Fruit fly (Drosophila melanogaster) whole organism, prepupa: Measurements from ENCODE around the gene CG6163.

Experiments
- CG10631 ChIP-seq: fragments of 200-800 bp; sonication (Bioruptor generic); optimal IDR thresholded peaks from 2 replicates; lab custom pipeline; 2016; ENCODE audit warnings: missing biosample characterization, missing genetic modification characterization
- CG10669 ChIP-seq: fragments of 200-800 bp; sonication (Bioruptor generic); optimal IDR thresholded peaks from 3 replicates; lab custom pipeline; 2018; ENCODE audit warnings: missing biosample characterization, mild to moderate bottlenecking, missing genetic modification characterization, moderate library complexity
- CG11294 ChIP-seq: fragments of 200-800 bp; sonication (Bioruptor generic); IDR thresholded peaks from 2 replicates; pipeline ENCODE4 v1.3.6; 2022; ENCODE audit warnings: missing biosample characterization, missing genetic modification characterization
- CG11762 ChIP-seq: fragments of 200-800 bp; sonication (Bioruptor generic); optimal IDR thresholded peaks from 3 replicates; lab custom pipeline; 2016; ENCODE audit warnings: missing biosample characterization, missing genetic modification characterization; ENCODE audit not compliant: insufficient read depth
- CG15336 ChIP-seq: fragments of 200-800 bp; sonication (Bioruptor generic); IDR thresholded peaks from 2 replicates; pipeline ENCODE4 v1.3.6; 2022; ENCODE audit warnings: missing biosample characterization, missing genetic modification characterization
- CG3032 ChIP-seq: fragments of 200-800 bp; optimal IDR thresholded peaks from 2 replicates; lab custom pipeline; 2019; ENCODE audit warnings: missing biosample characterization, mild to moderate bottlenecking, missing genetic modification characterization, moderate library complexity
- CG31627 ChIP-seq: fragments of 200-800 bp; sonication (Bioruptor generic); optimal IDR thresholded peaks from 3 replicates; lab custom pipeline; 2016; ENCODE audit warnings: missing biosample characterization, missing genetic modification characterization
- CG32006 ChIP-seq: fragments of 200-800 bp; sonication (Bioruptor generic); optimal IDR thresholded peaks from 3 replicates; lab custom pipeline; 2017; ENCODE audit warnings: missing biosample characterization, mild to moderate bottlenecking, missing genetic modification characterization
- CG34406 ChIP-seq: fragments of 200-800 bp; sonication (Bioruptor generic); optimal IDR thresholded peaks from 3 replicates; lab custom pipeline; 2016; ENCODE audit warnings: missing biosample characterization, missing genetic modification characterization
- CG3919 ChIP-seq: fragments of 200-800 bp; sonication (Bioruptor generic); optimal IDR thresholded peaks from 3 replicates; lab custom pipeline; 2016; ENCODE audit warnings: missing biosample characterization, missing genetic modification characterization
- CG4318 ChIP-seq: fragments of 200-800 bp; sonication (Bioruptor generic); optimal IDR thresholded peaks from 3 replicates; lab custom pipeline; 2017; ENCODE audit warnings: missing biosample characterization, mild to moderate bottlenecking, missing genetic modification characterization
- CG6276 ChIP-seq: fragments of 200-800 bp; sonication (Bioruptor generic); optimal IDR thresholded peaks from 2 replicates; lab custom pipeline; 2017; ENCODE audit warnings: missing biosample characterization, mild to moderate bottlenecking, missing genetic modification characterization
- CG6792 ChIP-seq: fragments of 200-800 bp; sonication (Bioruptor generic); optimal IDR thresholded peaks from 3 replicates; lab custom pipeline; 2016; ENCODE audit warnings: missing biosample characterization, missing genetic modification characterization
- CG6808 ChIP-seq: fragments of 200-800 bp; sonication (Bioruptor generic); optimal IDR thresholded peaks from 3 replicates; lab custom pipeline; 2017; ENCODE audit warnings: missing biosample characterization, missing genetic modification characterization, mild to moderate bottlenecking, moderate library complexity, missing genetic modification reagents
- CG6854 ChIP-seq: fragments of 200-800 bp; sonication (Bioruptor generic); optimal IDR thresholded peaks from 2 replicates; lab custom pipeline; 2017; ENCODE audit warnings: missing biosample characterization, mild to moderate bottlenecking, missing genetic modification characterization
- CG7368 ChIP-seq: fragments of 200-800 bp; sonication (Bioruptor generic); optimal IDR thresholded peaks from 3 replicates; lab custom pipeline; 2016; ENCODE audit warnings: missing biosample characterization, missing genetic modification characterization
- CG8319 ChIP-seq: fragments of 200-800 bp; sonication (Bioruptor generic); optimal IDR thresholded peaks from 3 replicates; lab custom pipeline; 2016; ENCODE audit warnings: missing biosample characterization, missing genetic modification characterization
- CG8632 ChIP-seq: fragments of 200-800 bp; sonication (Bioruptor generic); optimal IDR thresholded peaks from 3 replicates; lab custom pipeline; 2016; ENCODE audit warnings: missing biosample characterization, missing genetic modification characterization
- CG9139 ChIP-seq: fragments of 200-800 bp; sonication (Bioruptor generic); optimal IDR thresholded peaks from 3 replicates; lab custom pipeline; 2017; ENCODE audit warnings: missing biosample characterization, mild to moderate bottlenecking, missing genetic modification characterization
- Eip75B ChIP-seq: fragments of 200-800 bp; sonication (Bioruptor generic); optimal IDR thresholded peaks from 3 replicates; lab custom pipeline; 2016; ENCODE audit warnings: missing biosample characterization, missing genetic modification characterization
- Eip78C ChIP-seq: fragments of 200-800 bp; sonication (Bioruptor generic); peaks from one replicate; lab custom pipeline; 2016; ENCODE audit warnings: missing biosample characterization, missing genetic modification characterization
- Eip93F ChIP-seq: fragments of 200-800 bp; sonication (Bioruptor generic); optimal IDR thresholded peaks from 2 replicates; lab custom pipeline; 2016; ENCODE audit warnings: missing biosample characterization, mild to moderate bottlenecking, missing genetic modification characterization
- Ets21C ChIP-seq: fragments of 200-800 bp; sonication (Bioruptor generic); optimal IDR thresholded peaks from 3 replicates; lab custom pipeline; 2016; ENCODE audit warnings: missing biosample characterization, missing genetic modification characterization
- Ets96B ChIP-seq: fragments of 200-800 bp; optimal IDR thresholded peaks from 2 replicates; lab custom pipeline; 2019; ENCODE audit warnings: missing biosample characterization, mild to moderate bottlenecking, missing genetic modification characterization, moderate library complexity
- Gug ChIP-seq: fragments of 200-800 bp; sonication (Bioruptor generic); IDR thresholded peaks from 2 replicates; pipeline ENCODE4 v1.3.6; 2022; ENCODE audit warnings: missing biosample characterization, missing genetic modification characterization
- Hr38 ChIP-seq: sonication (Bioruptor generic); optimal IDR thresholded peaks from 2 replicates; lab custom pipeline; 2016; ENCODE audit warnings: missing biosample characterization, missing genetic modification characterization
- Hr39 ChIP-seq: fragments of 200-800 bp; sonication (Bioruptor generic); optimal IDR thresholded peaks from 2 replicates; lab custom pipeline; 2016; ENCODE audit warnings: missing biosample characterization, missing genetic modification characterization
- Hr4 ChIP-seq: fragments of 200-800 bp; sonication (Bioruptor generic); optimal IDR thresholded peaks from 3 replicates; lab custom pipeline; 2016; ENCODE audit warnings: missing biosample characterization, missing genetic modification characterization
- Lpt ChIP-seq: fragments of 200-800 bp; sonication (Bioruptor generic); optimal IDR thresholded peaks from 3 replicates; lab custom pipeline; 2016; ENCODE audit warnings: missing biosample characterization, missing genetic modification characterization
- Met ChIP-seq: fragments of 200-800 bp; sonication (Bioruptor generic); optimal IDR thresholded peaks from 3 replicates; lab custom pipeline; 2016; ENCODE audit warnings: missing biosample characterization, missing genetic modification characterization
- OdsH ChIP-seq: fragments of 200-800 bp; sonication (Bioruptor generic); optimal IDR thresholded peaks from 3 replicates; lab custom pipeline; 2016; ENCODE audit warnings: missing biosample characterization, missing genetic modification characterization
- Smox ChIP-seq: fragments of 200-800 bp; sonication (Bioruptor generic); optimal IDR thresholded peaks from 3 replicates; lab custom pipeline; 2016; ENCODE audit warnings: missing biosample characterization, missing genetic modification characterization
- Sox102F ChIP-seq: fragments of 200-800 bp; sonication (Bioruptor generic); optimal IDR thresholded peaks from 2 replicates; lab custom pipeline; 2016; ENCODE audit warnings: missing biosample characterization, mild to moderate bottlenecking, missing genetic modification characterization
- Sox14 ChIP-seq: fragments of 200-800 bp; sonication (Bioruptor generic); optimal IDR thresholded peaks from 3 replicates; lab custom pipeline; 2016; ENCODE audit warnings: missing biosample characterization, missing genetic modification characterization
- Sox15 ChIP-seq: fragments of 200-800 bp; sonication (Bioruptor generic); optimal IDR thresholded peaks from 3 replicates; lab custom pipeline; 2016; ENCODE audit warnings: missing biosample characterization, missing genetic modification characterization
- achi ChIP-seq: fragments of 200-800 bp; sonication (Bioruptor generic); optimal IDR thresholded peaks from 3 replicates; lab custom pipeline; 2016; ENCODE audit warnings: missing biosample characterization, missing genetic modification characterization
- acj6 ChIP-seq: fragments of 200-800 bp; sonication (Bioruptor generic); optimal IDR thresholded peaks from 3 replicates; lab custom pipeline; 2016; ENCODE audit warnings: missing biosample characterization, missing genetic modification characterization
- cyc ChIP-seq: fragments of 200-800 bp; sonication (Bioruptor generic); optimal IDR thresholded peaks from 3 replicates; lab custom pipeline; 2016; ENCODE audit warnings: missing biosample characterization, missing genetic modification characterization
- dsx ChIP-seq: fragments of 200-800 bp; optimal IDR thresholded peaks from 3 replicates; lab custom pipeline; 2019; ENCODE audit warnings: missing biosample characterization, mild to moderate bottlenecking, missing genetic modification characterization, moderate library complexity; ENCODE audit not compliant: poor library complexity, severe bottlenecking
- eg ChIP-seq: fragments of 200-800 bp; sonication (Bioruptor generic); IDR thresholded peaks from 3 replicates; pipeline ENCODE4 v1.3.6; 2022; ENCODE audit warnings: missing biosample characterization, missing genetic modification characterization
- esn ChIP-seq: fragments of 200-800 bp; sonication (Bioruptor generic); optimal IDR thresholded peaks from 2 replicates; lab custom pipeline; 2016; ENCODE audit warnings: missing biosample characterization, mild to moderate bottlenecking, missing genetic modification characterization, moderate library complexity
- fd59A ChIP-seq: fragments of 200-800 bp; sonication (Bioruptor generic); optimal IDR thresholded peaks from 2 replicates; lab custom pipeline; 2017; ENCODE audit warnings: missing biosample characterization, mild to moderate bottlenecking, missing genetic modification characterization, missing genetic modification reagents
- fkh ChIP-seq: fragments of 200-800 bp; sonication (Bioruptor generic); optimal IDR thresholded peaks from 3 replicates; lab custom pipeline; 2017; ENCODE audit warnings: missing biosample characterization, mild to moderate bottlenecking, missing genetic modification characterization, moderate library complexity
- lz ChIP-seq: fragments of 200-800 bp; sonication (Bioruptor generic); optimal IDR thresholded peaks from 3 replicates; lab custom pipeline; 2016; ENCODE audit warnings: missing biosample characterization, missing genetic modification characterization
- net ChIP-seq: fragments of 200-800 bp; sonication (Bioruptor generic); optimal IDR thresholded peaks from 3 replicates; lab custom pipeline; 2016; ENCODE audit warnings: missing biosample characterization, missing genetic modification characterization
- pdm3 ChIP-seq: fragments of 200-800 bp; sonication (Bioruptor generic); optimal IDR thresholded peaks from 3 replicates; lab custom pipeline; 2016; ENCODE audit warnings: missing biosample characterization, missing genetic modification characterization
- ss ChIP-seq, 2 experiments: fragments of 200-800 bp; sonication (Bioruptor generic); optimal IDR thresholded peaks; 2 replicates in 1 of 2; 3 replicates in 1 of 2; lab custom pipeline; 2017 to 2018; ENCODE audit warnings: mild to moderate bottlenecking in 2 of 2, missing biosample characterization in 2 of 2, missing genetic modification characterization in 2 of 2, moderate library complexity in 1 of 2
- svp ChIP-seq: fragments of 200-800 bp; sonication (Bioruptor generic); peaks from one replicate; lab custom pipeline; 2016; ENCODE audit warnings: missing biosample characterization, missing genetic modification characterization
- topi ChIP-seq: fragments of 200-800 bp; sonication (Bioruptor generic); optimal IDR thresholded peaks from 3 replicates; lab custom pipeline; 2016; ENCODE audit warnings: missing biosample characterization, missing genetic modification characterization
- vri ChIP-seq: fragments of 200-800 bp; sonication (Bioruptor generic); optimal IDR thresholded peaks from 3 replicates; lab custom pipeline; 2016; ENCODE audit warnings: missing biosample characterization, mild to moderate bottlenecking, missing genetic modification characterization

CG6163 gene

DNA sequence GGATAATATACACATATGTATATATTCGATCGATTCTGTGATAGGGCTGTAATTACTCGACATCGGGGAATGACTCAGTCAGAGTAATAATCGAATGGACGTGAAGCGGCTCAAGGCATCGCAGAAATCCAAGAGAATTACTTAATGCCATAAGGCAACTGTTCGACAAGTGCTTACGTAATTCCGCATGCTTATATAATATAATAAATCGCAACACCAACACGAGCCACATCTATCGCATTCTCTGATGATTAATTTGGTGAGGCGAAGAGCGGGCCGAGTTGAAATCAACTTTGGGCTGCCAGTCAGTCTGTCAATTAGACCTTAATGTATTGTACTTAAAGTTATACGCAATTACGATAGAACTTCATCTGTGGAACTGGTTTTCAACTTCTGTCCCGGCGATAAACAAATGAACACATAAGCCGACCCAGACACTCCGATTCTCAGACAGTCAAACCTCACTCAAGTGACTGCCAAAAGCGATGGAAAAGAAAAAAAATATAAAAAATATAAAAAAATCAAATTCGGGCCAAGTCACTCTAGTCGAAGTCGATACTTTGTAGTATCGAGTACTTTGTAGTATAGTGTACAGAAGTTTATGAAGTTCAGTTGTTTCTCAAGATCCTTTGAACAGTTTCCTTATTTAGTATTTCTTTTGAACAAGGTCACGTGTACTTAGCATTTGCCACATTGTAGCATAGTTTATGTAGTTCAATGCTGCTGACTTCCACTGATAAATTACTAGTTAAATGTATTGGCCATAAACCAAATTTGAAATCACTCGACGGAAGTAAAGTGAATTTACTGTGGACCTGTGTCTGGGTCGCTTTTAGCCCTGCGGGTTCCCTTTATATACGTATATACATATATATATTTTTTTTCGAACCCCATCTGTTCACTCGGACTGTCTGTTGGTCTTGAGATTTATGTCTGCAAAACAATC, 42.3 kb downstream of the CG6163 start:
- no peak for TF ChIP-seq CG11294 (GFP tag; lab: Robert Waterston, UW)
- peak; percentile 7 for TF ChIP-seq CG32006 (GFP tag; lab: Kevin White, UChicago)
- TF ChIP-seq vri (GFP tag; lab: Kevin White, UChicago): peak; percentile 49
- TF ChIP-seq esn: peak; percentile 75
- peak; percentile 32 for TF ChIP-seq Eip75B (GFP tag; lab: Kevin White, UChicago)
- TF ChIP-seq eg: no peak
- TF ChIP-seq CG4318 (GFP tag; lab: Kevin White, UChicago): no peak
- peak; percentile 82 for TF ChIP-seq svp (GFP tag; lab: Kevin White, UChicago)
- TF ChIP-seq Met (GFP tag; lab: Kevin White, UChicago): peak; percentile 68
- TF ChIP-seq acj6 (GFP tag; lab: Kevin White, UChicago): peak; percentile 54
- TF ChIP-seq OdsH (GFP tag; lab: Kevin White, UChicago): peak; percentile 51
- TF ChIP-seq Hr39 (GFP tag; lab: Kevin White, UChicago): peak; percentile 67
- TF ChIP-seq net (GFP tag; lab: Kevin White, UChicago): peak; percentile 37
- TF ChIP-seq Eip78C (GFP tag; lab: Kevin White, UChicago): peak; percentile 93
- TF ChIP-seq CG11762 (GFP tag; lab: Kevin White, UChicago): no peak
- peak; percentile 52 for TF ChIP-seq Sox102F (GFP tag; lab: Kevin White, UChicago)
- peak; percentile 15 for TF ChIP-seq CG3919
- no peak for TF ChIP-seq Gug (GFP tag; lab: Robert Waterston, UW)
- TF ChIP-seq CG15336: 0 out of 2 replicates have a peak, but pooled peaks have one; percentile 6
- no peak for TF ChIP-seq Eip93F (GFP tag; lab: Kevin White, UChicago)
- TF ChIP-seq pdm3 (GFP tag; lab: Kevin White, UChicago): peak; percentile 61
- TF ChIP-seq dsx (GFP tag; lab: Kevin White, UChicago): peak; percentile 64
- peak; percentile 38 for TF ChIP-seq Sox15
- peak; percentile 44 for TF ChIP-seq CG3032 (tag; lab: Kevin White, UChicago)
- TF ChIP-seq achi (GFP tag; lab: Kevin White, UChicago): peak; percentile 62
- TF ChIP-seq Ets21C (GFP tag; lab: Kevin White, UChicago): peak; percentile 4
- no peak for TF ChIP-seq CG9139 (GFP tag; lab: Kevin White, UChicago)
- TF ChIP-seq ss (GFP tag; optimal IDR thresholded peaks at IDR 0.05; lab: Kevin White, UChicago): peak; percentile 54 to 60
- peak; percentile 62 for TF ChIP-seq CG8632 (GFP tag; lab: Kevin White, UChicago)
- no peak for TF ChIP-seq Hr4
- TF ChIP-seq CG8319: no peak
- TF ChIP-seq Lpt (GFP tag; lab: Kevin White, UChicago): peak; percentile 2
- no peak for TF ChIP-seq CG6276 (GFP tag; lab: Kevin White, UChicago)
- TF ChIP-seq lz (GFP tag; lab: Kevin White, UChicago): peak; percentile 68
- peak; percentile 22 for TF ChIP-seq fd59A (GFP tag; lab: Kevin White, UChicago)
- TF ChIP-seq Ets96B (tag; lab: Kevin White, UChicago): peak; percentile 60
- TF ChIP-seq Sox14: peak; percentile 36
- TF ChIP-seq CG6792 (GFP tag; lab: Kevin White, UChicago): peak; percentile 23
- TF ChIP-seq CG34406 (GFP tag; lab: Kevin White, UChicago): peak; percentile 63
- TF ChIP-seq CG7368 (GFP tag; lab: Kevin White, UChicago): no peak
- TF ChIP-seq cyc (GFP tag; lab: Kevin White, UChicago): peak; percentile 48
- TF ChIP-seq fkh (GFP tag; lab: Kevin White, UChicago): no peak
- peak; percentile 8 for TF ChIP-seq CG6808
- TF ChIP-seq CG10631: peak; percentile 63
- TF ChIP-seq Hr38 (GFP tag; lab: Kevin White, UChicago): no peak
- peak; percentile 63 for TF ChIP-seq Smox
- no peak for TF ChIP-seq CG6854 (GFP tag; lab: Kevin White, UChicago)
- TF ChIP-seq topi (GFP tag; lab: Kevin White, UChicago): peak; percentile 63
- TF ChIP-seq CG10669 (GFP tag; lab: Kevin White, UChicago): peak; percentile 49
- TF ChIP-seq CG31627 (GFP tag; lab: Kevin White, UChicago): peak; percentile 65
